Worm (Caenorhabditis elegans) whole organism, young adult: ENCODE results near the gene htrl-1.
A peak's percentile ranks its signal among the peaks of the same experiment; 100 is the strongest.

Experiments used
- B0019.2 ChIP-seq: fragments of 200-800 bp; sonication (Bioruptor generic); conservative IDR thresholded peaks from 2 replicates; pipeline ENCODE4 v1.3.6; 2022; ENCODE audit warnings: missing genetic modification reagents, missing genetic modification characterization, missing compliant biosample characterization
- B0336.3 ChIP-seq: fragments of 200-800 bp; sonication (Bioruptor generic); IDR thresholded peaks from 2 replicates; pipeline ENCODE4 v1.3.6; 2022; ENCODE audit warnings: missing genetic modification characterization, missing compliant biosample characterization
- F37B4.10 ChIP-seq: fragments of 200-800 bp; sonication (Bioruptor generic); IDR thresholded peaks from 2 replicates; pipeline ENCODE4 v1.3.6; 2022; ENCODE audit warnings: missing genetic modification characterization, missing compliant biosample characterization
- F49E8.2 ChIP-seq: sonication (generic microtip); optimal IDR thresholded peaks from 3 replicates; lab custom pipeline; 2017; ENCODE audit warnings: missing genetic modification characterization, mild to moderate bottlenecking, missing compliant biosample characterization, antibody characterized with exemption, moderate library complexity; ENCODE audit not compliant: insufficient read depth
- F57A8.1 ChIP-seq: fragments of 200-800 bp; sonication (Bioruptor generic); optimal IDR thresholded peaks from 2 replicates; lab custom pipeline; 2018; ENCODE audit warnings: mild to moderate bottlenecking, missing genetic modification characterization, moderate library complexity, missing compliant biosample characterization
- K12H6.12 ChIP-seq: fragments of 200-800 bp; sonication (Bioruptor generic); optimal IDR thresholded peaks from 2 replicates; lab custom pipeline; 2018; ENCODE audit warnings: mild to moderate bottlenecking, missing genetic modification characterization, missing compliant biosample characterization
- Y53G8AR.9 ChIP-seq: fragments of 200-800 bp; sonication (Bioruptor generic); conservative IDR thresholded peaks from 2 replicates; pipeline ENCODE4 v1.3.6; 2022; ENCODE audit warnings: missing genetic modification reagents, missing genetic modification characterization, missing compliant biosample characterization
- Y79H2A.3 ChIP-seq: fragments of 200-800 bp; sonication (Bioruptor generic); conservative IDR thresholded peaks from 2 replicates; pipeline ENCODE4 v1.3.6; 2022; ENCODE audit warnings: missing genetic modification reagents, missing genetic modification characterization, missing compliant biosample characterization
- ama-1 ChIP-seq, 3 experiments: fragments of 150-350 bp in 1 of 3; sonication (generic microtip) in 2 of 3; optimal IDR thresholded peaks; 2 replicates each; lab custom pipeline; 2014 to 2018; ENCODE audit warnings: missing biosample characterization in 2 of 3, missing genetic modification characterization in 2 of 3, missing genetic modification reagents in 2 of 3
- aptf-2 ChIP-seq: fragments of 200-800 bp; sonication (Bioruptor generic); conservative IDR thresholded peaks from 2 replicates; pipeline ENCODE4 v1.3.6; 2022; ENCODE audit warnings: missing genetic modification reagents, missing genetic modification characterization, missing compliant biosample characterization
- attf-5 ChIP-seq: fragments of 200-800 bp; sonication (Bioruptor generic); optimal IDR thresholded peaks from 2 replicates; lab custom pipeline; 2018; ENCODE audit warnings: mild to moderate bottlenecking, missing genetic modification characterization, missing compliant biosample characterization
- bed-1 ChIP-seq: fragments of 200-800 bp; sonication (Bioruptor generic); IDR thresholded peaks from 2 replicates; pipeline ENCODE4 v1.3.6; 2022; ENCODE audit warnings: missing genetic modification reagents, missing genetic modification characterization, missing compliant biosample characterization
- bed-2 ChIP-seq: fragments of 200-800 bp; sonication (Bioruptor generic); IDR thresholded peaks from 2 replicates; pipeline ENCODE4 v1.3.6; 2022; ENCODE audit warnings: missing genetic modification reagents, missing genetic modification characterization, missing compliant biosample characterization
- chd-7 ChIP-seq: sonication (generic microtip); optimal IDR thresholded peaks from 2 replicates; lab custom pipeline; 2016; ENCODE audit warnings: mild to moderate bottlenecking, missing genetic modification characterization, moderate library complexity, missing compliant biosample characterization
- dox-1 ChIP-seq: fragments of 200-800 bp; sonication (Bioruptor generic); IDR thresholded peaks from 2 replicates; pipeline ENCODE4 v1.3.6; 2022; ENCODE audit warnings: missing genetic modification reagents, missing genetic modification characterization, missing compliant biosample characterization
- efl-1 ChIP-seq: fragments of 150-350 bp; optimal IDR thresholded peaks from 2 replicates; lab custom pipeline; 2014; ENCODE audit warnings: missing biosample characterization, missing genetic modification reagents, missing genetic modification characterization
- egl-44 ChIP-seq: fragments of 200-800 bp; sonication (Bioruptor generic); IDR thresholded peaks from 2 replicates; pipeline ENCODE4 v1.3.6; 2022; ENCODE audit warnings: missing genetic modification reagents, missing genetic modification characterization, missing compliant biosample characterization
- hlh-12 ChIP-seq: sonication (generic microtip); optimal IDR thresholded peaks from 2 replicates; lab custom pipeline; 2016; ENCODE audit warnings: missing genetic modification characterization, missing compliant biosample characterization
- hmg-1.2 ChIP-seq: fragments of 200-800 bp; sonication (Bioruptor generic); IDR thresholded peaks from 2 replicates; pipeline ENCODE4 v1.3.6; 2022; ENCODE audit warnings: missing genetic modification reagents, missing genetic modification characterization, missing compliant biosample characterization
- hrde-1 ChIP-seq: sonication (generic microtip); optimal IDR thresholded peaks from 2 replicates; lab custom pipeline; 2016; ENCODE audit warnings: missing genetic modification characterization, mild to moderate bottlenecking, missing compliant biosample characterization, moderate library complexity, missing genotype, missing genetic modification reagents, borderline replicate concordance
- let-526 ChIP-seq: fragments of 200-800 bp; sonication (Bioruptor generic); IDR thresholded peaks from 2 replicates; pipeline ENCODE4 v1.3.6; 2022; ENCODE audit warnings: missing genetic modification reagents, missing genetic modification characterization, missing compliant biosample characterization
- lin-35 ChIP-seq, 3 experiments: fragments of 150-350 bp in 2 of 3; sonication (generic microtip) in 1 of 3; optimal IDR thresholded peaks; 2 replicates each; lab custom pipeline; 2014 to 2018; ENCODE audit warnings: missing biosample characterization in 3 of 3, missing genetic modification characterization in 3 of 3, missing genetic modification reagents in 3 of 3
- lin-40 ChIP-seq: sonication (generic microtip); optimal IDR thresholded peaks from 2 replicates; lab custom pipeline; 2016; ENCODE audit warnings: missing genetic modification characterization, mild to moderate bottlenecking, missing compliant biosample characterization, missing genotype, missing genetic modification reagents
- lsy-27 ChIP-seq: sonication (generic microtip); optimal IDR thresholded peaks from 2 replicates; lab custom pipeline; 2017; ENCODE audit warnings: missing genetic modification characterization, mild to moderate bottlenecking, missing compliant biosample characterization, antibody characterized with exemption, missing genotype, borderline replicate concordance; ENCODE audit not compliant: insufficient read depth
- mcd-1 ChIP-seq: fragments of 200-800 bp; sonication (Bioruptor generic); IDR thresholded peaks from 2 replicates; pipeline ENCODE4 v1.3.6; 2022; ENCODE audit warnings: missing genetic modification reagents, missing genetic modification characterization, missing compliant biosample characterization
- mxl-1 ChIP-seq: sonication (generic microtip); optimal IDR thresholded peaks from 2 replicates; lab custom pipeline; 2016; ENCODE audit warnings: missing genetic modification characterization, missing compliant biosample characterization
- nfya-2 ChIP-seq: fragments of 200-800 bp; sonication (Bioruptor generic); IDR thresholded peaks from 2 replicates; pipeline ENCODE4 v1.3.6; 2022; ENCODE audit warnings: missing genetic modification reagents, missing genetic modification characterization, missing compliant biosample characterization
- nhr-179 ChIP-seq: sonication (generic microtip); optimal IDR thresholded peaks from 2 replicates; lab custom pipeline; 2016; ENCODE audit warnings: mild to moderate bottlenecking, missing genetic modification characterization, missing compliant biosample characterization
- nhr-80 ChIP-seq: sonication (generic microtip); optimal IDR thresholded peaks from 2 replicates; lab custom pipeline; 2016; ENCODE audit warnings: missing genetic modification characterization, missing compliant biosample characterization
- pbrm-1 ChIP-seq: fragments of 200-800 bp; sonication (Bioruptor generic); IDR thresholded peaks from 2 replicates; pipeline ENCODE4 v1.3.6; 2022; ENCODE audit warnings: missing genetic modification reagents, missing genetic modification characterization, missing compliant biosample characterization
- rcor-1 ChIP-seq: fragments of 200-800 bp; sonication (Bioruptor generic); IDR thresholded peaks from 2 replicates; pipeline ENCODE4 v1.3.6; 2022; ENCODE audit warnings: missing genetic modification reagents, missing genetic modification characterization, missing compliant biosample characterization
- sea-2 ChIP-seq: fragments of 200-800 bp; sonication (Bioruptor generic); IDR thresholded peaks from 2 replicates; pipeline ENCODE4 v1.3.6; 2022; ENCODE audit warnings: missing genetic modification characterization, missing compliant biosample characterization
- snpc-3.4 ChIP-seq: sonication (generic microtip); optimal IDR thresholded peaks from 2 replicates; lab custom pipeline; 2017; ENCODE audit warnings: missing genetic modification characterization, mild to moderate bottlenecking, missing compliant biosample characterization, antibody characterized with exemption, moderate library complexity, missing genotype, missing genetic modification reagents
- snpc-4 ChIP-seq, 5 experiments: fragments of 150-350 bp in 1 of 5; sonication (generic microtip) in 4 of 5; optimal IDR thresholded peaks; 2 replicates each; lab custom pipeline; 2014 to 2018; ENCODE audit warnings: missing genetic modification characterization in 5 of 5, missing biosample characterization in 3 of 5, antibody characterized with exemption in 2 of 5, mild to moderate bottlenecking in 2 of 5, missing compliant biosample characterization in 2 of 5, missing genotype in 2 of 5, moderate library complexity in 2 of 5, missing genetic modification reagents in 1 of 5
- somi-1 ChIP-seq: fragments of 200-800 bp; sonication (Bioruptor generic); optimal IDR thresholded peaks from 2 replicates; lab custom pipeline; 2018; ENCODE audit warnings: mild to moderate bottlenecking, missing genetic modification characterization, missing compliant biosample characterization
- sptf-2 ChIP-seq: fragments of 200-800 bp; sonication (Bioruptor generic); optimal IDR thresholded peaks from 2 replicates; lab custom pipeline; 2018; ENCODE audit warnings: mild to moderate bottlenecking, missing genetic modification characterization, missing compliant biosample characterization
- tbp1 ChIP-seq: fragments of 200-800 bp; sonication (Bioruptor generic); optimal IDR thresholded peaks from 2 replicates; lab custom pipeline; 2018; ENCODE audit warnings: mild to moderate bottlenecking, missing genetic modification characterization, missing compliant biosample characterization
- tbx-9 ChIP-seq: sonication (generic microtip); optimal IDR thresholded peaks from 2 replicates; lab custom pipeline; 2016; ENCODE audit warnings: borderline replicate concordance, missing genetic modification characterization, inconsistent platforms, missing compliant biosample characterization
- xnd-1 ChIP-seq: sonication (generic microtip); optimal IDR thresholded peaks from 2 replicates; lab custom pipeline; 2016; ENCODE audit warnings: missing genotype, missing genetic modification reagents, missing genetic modification characterization, missing compliant biosample characterization
- zfh-2 ChIP-seq: fragments of 200-800 bp; sonication (Bioruptor generic); conservative IDR thresholded peaks from 2 replicates; pipeline ENCODE4 v1.3.6; 2022; ENCODE audit warnings: missing genetic modification reagents, missing genetic modification characterization, missing compliant biosample characterization
- ztf-18 ChIP-seq: sonication (generic microtip); optimal IDR thresholded peaks from 2 replicates; lab custom pipeline; 2016; ENCODE audit warnings: missing genotype, mild to moderate bottlenecking, missing genetic modification characterization, missing compliant biosample characterization
- ztf-26 ChIP-seq: sonication (generic microtip); optimal IDR thresholded peaks from 2 replicates; lab custom pipeline; 2017; ENCODE audit warnings: missing genetic modification characterization, missing compliant biosample characterization

Gene htrl-1

DNA sequence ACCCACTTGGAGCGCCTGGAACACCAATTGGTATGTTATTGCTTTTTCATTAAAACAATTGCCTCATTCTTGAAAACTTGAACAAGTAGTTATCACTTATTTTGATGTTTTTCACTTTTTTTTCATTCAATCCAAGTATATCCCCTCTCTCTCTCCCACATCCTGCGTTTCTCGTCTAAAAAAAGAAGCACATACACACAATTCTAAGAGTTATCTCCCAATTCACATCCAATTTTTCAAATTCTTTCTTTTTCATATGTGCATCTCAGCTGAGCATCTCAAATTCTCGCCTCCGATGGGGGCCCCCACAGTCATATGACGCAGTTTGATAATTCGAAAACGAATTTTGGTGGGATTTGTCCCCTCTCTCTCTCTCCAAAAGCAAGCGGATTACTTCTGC is 40.5 kb upstream of the htrl-1 start:
- no peak for TF ChIP-seq let-526 (GFP tag; lab: Robert Waterston, UW)
- no peak for TF ChIP-seq mcd-1 (GFP tag; lab: Robert Waterston, UW)
- TF ChIP-seq xnd-1 (tag; lab: Kevin White, UChicago): no peak
- TF ChIP-seq egl-44 (GFP tag; lab: Robert Waterston, UW): no peak
- TF ChIP-seq tbx-9 (tag; lab: Kevin White, UChicago): no peak
- TF ChIP-seq hrde-1 (tag; lab: Kevin White, UChicago): no peak
- no peak for TF ChIP-seq ztf-26

DNA sequence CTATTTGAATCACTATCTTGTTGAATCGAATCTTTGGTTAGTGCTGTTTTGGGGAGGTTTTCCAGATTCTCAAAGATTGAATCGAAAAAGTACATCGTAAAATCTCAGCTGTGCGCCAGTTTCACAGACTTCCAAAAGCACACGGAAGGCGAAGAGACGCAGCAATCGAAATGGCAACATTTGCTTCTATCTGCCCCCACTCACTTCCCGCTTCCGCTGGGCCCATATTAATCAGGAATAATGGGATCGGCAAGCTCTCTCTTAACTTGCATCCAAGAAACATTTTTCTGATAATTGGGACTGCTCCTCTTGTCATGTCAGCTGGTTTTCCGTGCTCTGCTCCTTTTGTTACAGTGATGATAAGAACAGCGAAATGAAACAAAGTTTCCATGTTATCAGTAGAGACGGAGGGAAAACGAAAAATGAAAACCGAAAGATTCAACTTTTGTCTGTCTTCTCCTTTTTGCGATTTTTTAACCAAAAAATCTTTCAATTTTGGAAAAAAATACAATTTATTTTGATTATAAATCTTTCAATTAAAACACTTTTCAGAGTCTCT is 39.4 kb upstream of the htrl-1 start:
- TF ChIP-seq nhr-80 (tag; lab: Kevin White, UChicago) (peak; percentile 86), sea-2 (no peak), zfh-2 (GFP tag; lab: Robert Waterston, UW) (0 out of 2 replicates have a peak, but pooled peaks have one; percentile 22), lin-35 (GFP tag; optimal IDR thresholded peaks at IDR 0.05; lab: Kevin White, UChicago) (peak in 1 of 3 experiments; percentile 47), mxl-1 (tag; lab: Kevin White, UChicago) (no peak), F37B4.10 (no peak), Y53G8AR.9 (GFP tag; lab: Robert Waterston, UW) (peak; percentile 55), B0336.3 (GFP tag; lab: Robert Waterston, UW) (peak; percentile 9; the same call in 1 of the 2 replicates), efl-1 (GFP tag; lab: Kevin White, UChicago) (no peak), hmg-1.2 (peak; percentile 16; the same call in 1 of the 2 replicates), lin-40 (tag; lab: Kevin White, UChicago) (no peak), snpc-4 (GFP tag; optimal IDR thresholded peaks at IDR 0.05; lab: Kevin White, UChicago) (no peak), snpc-4 (tag; optimal IDR thresholded peaks at IDR 0.05; lab: Kevin White, UChicago) (peak in 1 of 4 experiments; percentile 33), pbrm-1 (GFP tag; lab: Robert Waterston, UW) (no peak), dox-1 (GFP tag; lab: Robert Waterston, UW) (peak; percentile 33; the same call in 1 of the 2 replicates), ztf-26 (peak; percentile 47)

ce11 chrV:11534495-11535189 is 38.5 kb upstream of the htrl-1 start:
- no peak for TF ChIP-seq sptf-2
- TF ChIP-seq chd-7 (tag; lab: Kevin White, UChicago): no peak
- TF ChIP-seq K12H6.12 (tag; lab: Kevin White, UChicago): no peak
- TF ChIP-seq aptf-2: no peak
- TF ChIP-seq sea-2: 0 out of 2 replicates have a peak, but pooled peaks have one; percentile 7
- TF ChIP-seq nfya-2 (GFP tag; lab: Robert Waterston, UW): no peak
- peak; percentile 14; the same call in 1 of the 2 replicates for TF ChIP-seq rcor-1
- no peak for TF ChIP-seq F57A8.1 (GFP tag; lab: Kevin White, UChicago)
- TF ChIP-seq nhr-179 (tag; lab: Kevin White, UChicago): no peak
- TF ChIP-seq lsy-27: peak; percentile 2
- TF ChIP-seq attf-5 (GFP tag; lab: Kevin White, UChicago): no peak
- TF ChIP-seq B0019.2 (GFP tag; lab: Robert Waterston, UW): no peak
- no peak for TF ChIP-seq F49E8.2 (tag; lab: Kevin White, UChicago)
- TF ChIP-seq tbp1 (GFP tag; lab: Kevin White, UChicago): no peak
- TF ChIP-seq tbx-9 (tag; lab: Kevin White, UChicago): no peak
- no peak for TF ChIP-seq Y79H2A.3 (GFP tag; lab: Robert Waterston, UW)
- TF ChIP-seq somi-1: no peak
- no peak for TF ChIP-seq bed-1 (GFP tag; lab: Robert Waterston, UW)
- TF ChIP-seq lin-35 (GFP tag; optimal IDR thresholded peaks at IDR 0.05; lab: Kevin White, UChicago): peak in 1 of 3 experiments; percentile 22
- no peak for TF ChIP-seq hlh-12 (tag; lab: Kevin White, UChicago)
- TF ChIP-seq B0336.3 (GFP tag; lab: Robert Waterston, UW): no peak
- TF ChIP-seq ama-1 (optimal IDR thresholded peaks at IDR 0.05; lab: Kevin White, UChicago): no peak
- TF ChIP-seq ama-1 (GFP tag; optimal IDR thresholded peaks at IDR 0.05; lab: Kevin White, UChicago): peak in 1 of 2 experiments; percentile 4
- TF ChIP-seq bed-2 (GFP tag; lab: Robert Waterston, UW): no peak
- no peak for TF ChIP-seq snpc-3.4 (tag; lab: Kevin White, UChicago)
- TF ChIP-seq ztf-18: no peak
